Worm (Caenorhabditis elegans) whole organism, late embryonic: Measurements from ENCODE around the gene gfl-1.
A peak's percentile ranks its signal among the peaks of the same experiment; 100 is the strongest.

ENCODE experiments used
- C08G9.2 ChIP-seq: sonication (generic microtip); optimal IDR thresholded peaks from 2 replicates; lab custom pipeline; 2016; ENCODE audit warnings: mild to moderate bottlenecking, missing genetic modification characterization, moderate library complexity, missing compliant biosample characterization
- C38D4.7 ChIP-seq: fragments of 200-800 bp; sonication (Bioruptor generic); optimal IDR thresholded peaks from 2 replicates; lab custom pipeline; 2018; ENCODE audit warnings: mild to moderate bottlenecking, missing genetic modification characterization, moderate library complexity, missing compliant biosample characterization
- F13H6.1 ChIP-seq: sonication (generic microtip); optimal IDR thresholded peaks from 2 replicates; lab custom pipeline; 2016; ENCODE audit warnings: missing genetic modification characterization, missing compliant biosample characterization
- K02D7.2 ChIP-seq: sonication (generic microtip); optimal IDR thresholded peaks from 2 replicates; lab custom pipeline; 2017; ENCODE audit warnings: mild to moderate bottlenecking, missing genetic modification characterization, missing compliant biosample characterization
- K09A11.1 ChIP-seq: sonication (generic microtip); optimal IDR thresholded peaks from 2 replicates; lab custom pipeline; 2017; ENCODE audit warnings: antibody characterized with exemption, mild to moderate bottlenecking, missing genetic modification characterization, missing compliant biosample characterization; ENCODE audit not compliant: insufficient read depth
- T23F11.4 ChIP-seq: fragments of 200-800 bp; sonication (Bioruptor generic); optimal IDR thresholded peaks from 2 replicates; lab custom pipeline; 2018; ENCODE audit warnings: mild to moderate bottlenecking, missing genetic modification characterization, missing compliant biosample characterization
- ahr-1 ChIP-seq: sonication (generic microtip); optimal IDR thresholded peaks from 2 replicates; lab custom pipeline; 2016; ENCODE audit warnings: missing genetic modification characterization, missing compliant biosample characterization
- ama-1 ChIP-seq: fragments of 150-350 bp; optimal IDR thresholded peaks from 2 replicates; lab custom pipeline; 2014
- ceh-14 ChIP-seq: sonication (generic microtip); optimal IDR thresholded peaks from 2 replicates; lab custom pipeline; 2016; ENCODE audit warnings: missing genotype, missing genetic modification characterization, missing compliant biosample characterization
- ceh-18 ChIP-seq: sonication (generic microtip); optimal IDR thresholded peaks from 2 replicates; lab custom pipeline; 2016; ENCODE audit warnings: missing genetic modification characterization, missing compliant biosample characterization
- ceh-19 ChIP-seq: fragments of 200-800 bp; sonication (Bioruptor generic); optimal IDR thresholded peaks from 2 replicates; lab custom pipeline; 2018; ENCODE audit warnings: mild to moderate bottlenecking, missing genetic modification characterization, missing compliant biosample characterization
- ceh-2 ChIP-seq: sonication (generic microtip); optimal IDR thresholded peaks from 2 replicates; lab custom pipeline; 2016; ENCODE audit warnings: missing genotype, missing genetic modification characterization, missing compliant biosample characterization
- ceh-22 ChIP-seq: sonication (generic microtip); optimal IDR thresholded peaks from 2 replicates; lab custom pipeline; 2017; ENCODE audit warnings: missing biosample characterization, missing genetic modification characterization
- ceh-30 ChIP-seq: fragments of 150-350 bp; optimal IDR thresholded peaks from 2 replicates; lab custom pipeline; 2014; ENCODE audit warnings: missing biosample characterization, missing genetic modification characterization
- ceh-31 ChIP-seq: sonication (generic microtip); optimal IDR thresholded peaks from 2 replicates; lab custom pipeline; 2016; ENCODE audit warnings: missing genetic modification characterization, missing compliant biosample characterization
- ceh-34 ChIP-seq: sonication (generic microtip); optimal IDR thresholded peaks from 2 replicates; lab custom pipeline; 2016; ENCODE audit warnings: mild to moderate bottlenecking, missing genetic modification characterization, missing compliant biosample characterization
- ceh-45 ChIP-seq: fragments of 200-800 bp; sonication (Bioruptor generic); IDR thresholded peaks from 2 replicates; pipeline ENCODE4 v1.3.6; 2022; ENCODE audit warnings: missing genetic modification reagents, missing genetic modification characterization, missing compliant biosample characterization
- ceh-48 ChIP-seq: sonication (generic microtip); optimal IDR thresholded peaks from 2 replicates; lab custom pipeline; 2016; ENCODE audit warnings: missing genetic modification characterization, inconsistent platforms, missing compliant biosample characterization
- ets-4 ChIP-seq: sonication (generic microtip); optimal IDR thresholded peaks from 2 replicates; lab custom pipeline; 2016; ENCODE audit warnings: missing genetic modification characterization, missing compliant biosample characterization
- fax-1 ChIP-seq: sonication (generic microtip); optimal IDR thresholded peaks from 2 replicates; lab custom pipeline; 2016; ENCODE audit warnings: missing genotype, missing genetic modification characterization, missing compliant biosample characterization
- fkh-10 ChIP-seq: fragments of 150-350 bp; optimal IDR thresholded peaks from 2 replicates; lab custom pipeline; 2014; ENCODE audit warnings: missing biosample characterization, missing genetic modification reagents, missing genetic modification characterization
- fkh-6 ChIP-seq: sonication (generic microtip); optimal IDR thresholded peaks from 2 replicates; lab custom pipeline; 2016; ENCODE audit warnings: missing genetic modification characterization, missing compliant biosample characterization
- gmeb-2 ChIP-seq: sonication (generic microtip); optimal IDR thresholded peaks from 2 replicates; lab custom pipeline; 2016; ENCODE audit warnings: missing genetic modification characterization, inconsistent platforms, missing compliant biosample characterization
- hlh-15 ChIP-seq: sonication (generic microtip); optimal IDR thresholded peaks from 2 replicates; lab custom pipeline; 2016; ENCODE audit warnings: missing genetic modification characterization, missing compliant biosample characterization
- hlh-30 ChIP-seq: sonication (generic microtip); optimal IDR thresholded peaks from 2 replicates; lab custom pipeline; 2017; ENCODE audit warnings: antibody characterized with exemption, missing genetic modification characterization, missing compliant biosample characterization; ENCODE audit not compliant: insufficient read depth
- hlh-8 ChIP-seq: sonication (generic microtip); optimal IDR thresholded peaks from 2 replicates; lab custom pipeline; 2016; ENCODE audit warnings: missing genotype, missing genetic modification characterization, missing compliant biosample characterization
- lim-6 ChIP-seq: sonication (generic microtip); optimal IDR thresholded peaks from 2 replicates; lab custom pipeline; 2016; ENCODE audit warnings: missing genetic modification characterization, missing compliant biosample characterization
- lin-11 ChIP-seq: fragments of 200-800 bp; sonication (Bioruptor generic); optimal IDR thresholded peaks from 2 replicates; lab custom pipeline; 2018; ENCODE audit warnings: mild to moderate bottlenecking, missing genetic modification characterization, missing compliant biosample characterization
- mec-3 ChIP-seq: sonication (generic microtip); optimal IDR thresholded peaks from 2 replicates; lab custom pipeline; 2016; ENCODE audit warnings: borderline replicate concordance, missing genetic modification characterization, missing compliant biosample characterization
- nfya-1 ChIP-seq: sonication (generic microtip); optimal IDR thresholded peaks from 2 replicates; lab custom pipeline; 2017; ENCODE audit warnings: missing genetic modification characterization, mild to moderate bottlenecking, missing compliant biosample characterization, antibody characterized with exemption, moderate library complexity
- nhr-11 ChIP-seq: fragments of 150-350 bp; optimal IDR thresholded peaks from 2 replicates; lab custom pipeline; 2014; ENCODE audit warnings: missing biosample characterization, missing genetic modification characterization
- odd-2 ChIP-seq: sonication (generic microtip); optimal IDR thresholded peaks from 2 replicates; lab custom pipeline; 2017; ENCODE audit warnings: antibody characterized with exemption, mild to moderate bottlenecking, missing genetic modification characterization, missing compliant biosample characterization
- pat-9 ChIP-seq: fragments of 200-800 bp; sonication (Bioruptor generic); optimal IDR thresholded peaks from 2 replicates; lab custom pipeline; 2018; ENCODE audit warnings: mild to moderate bottlenecking, missing genetic modification characterization, moderate library complexity, missing compliant biosample characterization
- pha-2 ChIP-seq: sonication (generic microtip); optimal IDR thresholded peaks from 2 replicates; lab custom pipeline; 2017; ENCODE audit warnings: mild to moderate bottlenecking, missing genetic modification characterization, missing compliant biosample characterization
- pha-4 ChIP-seq: fragments of 150-350 bp; optimal IDR thresholded peaks from 2 replicates; lab custom pipeline; 2018; ENCODE audit warnings: missing biosample characterization, missing genetic modification reagents, missing genetic modification characterization
- pqm-1 ChIP-seq: sonication (generic microtip); optimal IDR thresholded peaks from 2 replicates; lab custom pipeline; 2016; ENCODE audit warnings: missing genetic modification characterization, missing compliant biosample characterization
- ref-2 ChIP-seq: sonication (generic microtip); optimal IDR thresholded peaks from 2 replicates; lab custom pipeline; 2016; ENCODE audit warnings: missing genetic modification characterization, missing compliant biosample characterization
- rnt-1 ChIP-seq: sonication (generic microtip); optimal IDR thresholded peaks from 2 replicates; lab custom pipeline; 2016; ENCODE audit warnings: missing genetic modification characterization, missing compliant biosample characterization
- sox-2 ChIP-seq: fragments of 200-800 bp; sonication (Bioruptor generic); IDR thresholded peaks from 2 replicates; pipeline ENCODE4 v1.3.6; 2022; ENCODE audit warnings: missing genetic modification reagents, missing genetic modification characterization, missing compliant biosample characterization
- sox-4 ChIP-seq: sonication (generic microtip); optimal IDR thresholded peaks from 2 replicates; lab custom pipeline; 2017; ENCODE audit warnings: mild to moderate bottlenecking, missing genetic modification characterization, inconsistent platforms, missing compliant biosample characterization
- tbx-2 ChIP-seq: sonication (generic microtip); optimal IDR thresholded peaks from 2 replicates; lab custom pipeline; 2016; ENCODE audit warnings: missing genetic modification characterization, missing compliant biosample characterization
- ttx-3 ChIP-seq: sonication (generic microtip); optimal IDR thresholded peaks from 2 replicates; lab custom pipeline; 2016; ENCODE audit warnings: missing genetic modification reagents, missing genetic modification characterization, missing compliant biosample characterization
- unc-3 ChIP-seq, 2 experiments: fragments of 200-800 bp in 1 of 2; sonication (Bioruptor generic) in 1 of 2; sonication (generic microtip) in 1 of 2; conservative IDR thresholded peaks in 1 of 2; optimal IDR thresholded peaks in 1 of 2; 2 replicates each; pipeline versions ENCODE4 v1.3.6 to Lab custom; 2016 to 2022; ENCODE audit warnings: missing compliant biosample characterization in 2 of 2, missing genetic modification characterization in 2 of 2, missing genetic modification reagents in 1 of 2
- unc-42 ChIP-seq: sonication (generic microtip); optimal IDR thresholded peaks from 2 replicates; lab custom pipeline; 2016; ENCODE audit warnings: missing genotype, missing genetic modification characterization, missing compliant biosample characterization

Gene gfl-1

ce11 chrIV:11494924-11495323, 26.2 kb upstream of the gfl-1 start:
- TF ChIP-seq unc-3 (GFP tag; conservative IDR thresholded peaks at IDR 0.05; lab: Robert Waterston, UW): no peak
- no peak for TF ChIP-seq unc-3 (tag; optimal IDR thresholded peaks at IDR 0.05; lab: Kevin White, UChicago)
- no peak for TF ChIP-seq hlh-8
- TF ChIP-seq ama-1 (lab: Kevin White, UChicago): no peak
- TF ChIP-seq nfya-1 (tag; lab: Kevin White, UChicago): no peak
- peak; percentile 64 for TF ChIP-seq unc-42 (tag; lab: Kevin White, UChicago)
- no peak for TF ChIP-seq nhr-11
- no peak for TF ChIP-seq ceh-2
- TF ChIP-seq F13H6.1 (tag; lab: Kevin White, UChicago): no peak
- no peak for TF ChIP-seq ceh-14 (tag; lab: Kevin White, UChicago)
- TF ChIP-seq tbx-2: no peak
- TF ChIP-seq odd-2 (tag; lab: Kevin White, UChicago): no peak
- TF ChIP-seq ceh-19 (GFP tag; lab: Kevin White, UChicago): peak; percentile 14
- no peak for TF ChIP-seq fax-1 (tag; lab: Kevin White, UChicago)
- no peak for TF ChIP-seq ahr-1 (tag; lab: Kevin White, UChicago)
- no peak for TF ChIP-seq lim-6 (tag; lab: Kevin White, UChicago)
- TF ChIP-seq pqm-1 (tag; lab: Kevin White, UChicago): no peak
- no peak for TF ChIP-seq ttx-3
- TF ChIP-seq hlh-15 (tag; lab: Kevin White, UChicago): no peak
- TF ChIP-seq fkh-6 (tag; lab: Kevin White, UChicago): no peak
- TF ChIP-seq ceh-48: peak; percentile 50
- no peak for TF ChIP-seq sox-2 (GFP tag; lab: Robert Waterston, UW)
- peak; percentile 10 for TF ChIP-seq ceh-31 (tag; lab: Kevin White, UChicago)
- TF ChIP-seq hlh-30: no peak
- TF ChIP-seq, all 69 proteins: peak for 4

ce11 chrIV:11498169-11498568, 22.9 kb upstream of the gfl-1 start, which contains the start of gene sms-1:
TSS of gene sms-1 (minus strand) at chrIV:11498174.
- TF ChIP-seq fkh-10 (GFP tag; lab: Kevin White, UChicago) (no peak), ceh-18 (no peak), ceh-2 (no peak)

ce11 chrIV:11500421-11500820, 20.7 kb upstream of the gfl-1 start, which contains the start of gene H21P03.10:
TSS of gene H21P03.10 (plus strand) at chrIV:11500721.
- TF ChIP-seq ceh-30 (tag; lab: Kevin White, UChicago): no peak
- no peak for TF ChIP-seq C38D4.7 (GFP tag; lab: Kevin White, UChicago)
- no peak for TF ChIP-seq F13H6.1 (tag; lab: Kevin White, UChicago)
- TF ChIP-seq sox-2 (GFP tag; lab: Robert Waterston, UW): no peak
- no peak for TF ChIP-seq mec-3 (tag; lab: Kevin White, UChicago)
- TF ChIP-seq K02D7.2 (tag; lab: Kevin White, UChicago): no peak
- TF ChIP-seq ceh-45: no peak
- no peak for TF ChIP-seq ceh-19 (GFP tag; lab: Kevin White, UChicago)
- no peak for TF ChIP-seq sox-4 (tag; lab: Kevin White, UChicago)
- TF ChIP-seq ceh-22 (tag; lab: Kevin White, UChicago): no peak
- TF ChIP-seq rnt-1 (tag; lab: Kevin White, UChicago): no peak
- TF ChIP-seq lim-6 (tag; lab: Kevin White, UChicago): no peak
- TF ChIP-seq lin-11 (tag; lab: Kevin White, UChicago): no peak
- TF ChIP-seq ceh-34 (tag; lab: Kevin White, UChicago): no peak
- TF ChIP-seq ceh-18: no peak
- TF ChIP-seq pha-2 (tag; lab: Kevin White, UChicago): no peak
- no peak for TF ChIP-seq pqm-1 (tag; lab: Kevin White, UChicago)

ce11 chrIV:11503654-11504053, 17.4 kb upstream of the gfl-1 start:
- no peak for TF ChIP-seq C08G9.2 (tag; lab: Kevin White, UChicago)
- no peak for TF ChIP-seq ref-2 (tag; lab: Kevin White, UChicago)
- no peak for TF ChIP-seq unc-42 (tag; lab: Kevin White, UChicago)
- no peak for TF ChIP-seq F13H6.1 (tag; lab: Kevin White, UChicago)
- no peak for TF ChIP-seq fkh-10 (GFP tag; lab: Kevin White, UChicago)
- no peak for TF ChIP-seq pat-9 (tag; lab: Kevin White, UChicago)
- TF ChIP-seq T23F11.4 (GFP tag; lab: Kevin White, UChicago): no peak
- TF ChIP-seq K09A11.1: no peak
- TF ChIP-seq pha-4 (tag; lab: Kevin White, UChicago): no peak
- TF ChIP-seq hlh-8: no peak
- no peak for TF ChIP-seq nfya-1 (tag; lab: Kevin White, UChicago)
- TF ChIP-seq ets-4 (tag; lab: Kevin White, UChicago): no peak
- TF ChIP-seq gmeb-2 (tag; lab: Kevin White, UChicago): no peak
- TF ChIP-seq mec-3 (tag; lab: Kevin White, UChicago): no peak
- TF ChIP-seq unc-3 (GFP tag; conservative IDR thresholded peaks at IDR 0.05; lab: Robert Waterston, UW): no peak
- TF ChIP-seq unc-3 (tag; optimal IDR thresholded peaks at IDR 0.05; lab: Kevin White, UChicago): no peak
- TF ChIP-seq fkh-6 (tag; lab: Kevin White, UChicago): no peak
- no peak for TF ChIP-seq sox-4 (tag; lab: Kevin White, UChicago)
